Fruit fly (Drosophila melanogaster) whole organism, embryonic: ENCODE results near the gene SMC1.

Experiments
- Asciz ChIP-seq: fragments of 200-800 bp; sonication (Bioruptor generic); optimal IDR thresholded peaks from 2 replicates; lab custom pipeline; 2017; ENCODE audit warnings: missing biosample characterization, mild to moderate bottlenecking, missing genetic modification characterization, missing genetic modification reagents
- Atf6 ChIP-seq: fragments of 200-800 bp; sonication (Bioruptor generic); IDR thresholded peaks from 2 replicates; pipeline ENCODE4 v1.3.6; 2022; ENCODE audit warnings: missing biosample characterization, missing genetic modification characterization
- Bdp1 ChIP-seq: fragments of 200-800 bp; sonication (Bioruptor generic); optimal IDR thresholded peaks from 3 replicates; lab custom pipeline; 2016; ENCODE audit warnings: missing biosample characterization, missing genetic modification characterization
- CG10431 ChIP-seq: fragments of 200-800 bp; sonication (Bioruptor generic); optimal IDR thresholded peaks from 3 replicates; lab custom pipeline; 2018; ENCODE audit warnings: missing biosample characterization, mild to moderate bottlenecking, missing genetic modification characterization
- CG11723 ChIP-seq: fragments of 200-800 bp; sonication (Bioruptor generic); optimal IDR thresholded peaks from 2 replicates; lab custom pipeline; 2017; ENCODE audit warnings: missing biosample characterization, mild to moderate bottlenecking, missing genetic modification characterization
- CG12744 ChIP-seq: fragments of 200-800 bp; sonication (Bioruptor generic); optimal IDR thresholded peaks from 2 replicates; lab custom pipeline; 2016; ENCODE audit warnings: missing biosample characterization, missing genetic modification characterization
- CG15269 ChIP-seq: fragments of 200-800 bp; sonication (Bioruptor generic); optimal IDR thresholded peaks from 2 replicates; lab custom pipeline; 2018; ENCODE audit warnings: missing biosample characterization, mild to moderate bottlenecking, missing genetic modification characterization, moderate library complexity
- CG15514 ChIP-seq: fragments of 200-800 bp; sonication (Bioruptor generic); optimal IDR thresholded peaks from 3 replicates; lab custom pipeline; 2017; ENCODE audit warnings: missing biosample characterization, missing genetic modification characterization, mild to moderate bottlenecking, moderate library complexity, missing genetic modification reagents
- CG16779 ChIP-seq: fragments of 200-800 bp; sonication (Bioruptor generic); IDR thresholded peaks from 2 replicates; pipeline ENCODE4 v1.3.6; 2022; ENCODE audit warnings: missing biosample characterization, missing genetic modification characterization
- CG17829 ChIP-seq: fragments of 200-800 bp; optimal IDR thresholded peaks from 2 replicates; lab custom pipeline; 2019; ENCODE audit warnings: missing biosample characterization, mild to moderate bottlenecking, missing genetic modification characterization, moderate library complexity
- CG18011 ChIP-seq: fragments of 200-800 bp; sonication (Bioruptor generic); optimal IDR thresholded peaks from 2 replicates; lab custom pipeline; 2017; ENCODE audit warnings: missing biosample characterization, missing genetic modification characterization, mild to moderate bottlenecking, moderate library complexity, missing genotype
- CG18476 ChIP-seq: fragments of 200-800 bp; sonication (Bioruptor generic); optimal IDR thresholded peaks from 2 replicates; lab custom pipeline; 2016; ENCODE audit warnings: missing biosample characterization, mild to moderate bottlenecking, missing genetic modification characterization
- CG2678 ChIP-seq: fragments of 200-800 bp; sonication (Bioruptor generic); optimal IDR thresholded peaks from 3 replicates; lab custom pipeline; 2019; ENCODE audit warnings: missing biosample characterization, mild to moderate bottlenecking, missing genetic modification characterization, moderate library complexity
- CG2712 ChIP-seq: fragments of 200-800 bp; optimal IDR thresholded peaks from 3 replicates; lab custom pipeline; 2019; ENCODE audit warnings: missing biosample characterization, mild to moderate bottlenecking, missing genetic modification characterization, moderate library complexity
- CG3407 ChIP-seq: fragments of 200-800 bp; sonication (Bioruptor generic); optimal IDR thresholded peaks from 2 replicates; lab custom pipeline; 2018; ENCODE audit warnings: missing biosample characterization, mild to moderate bottlenecking, missing genetic modification characterization
- CG34422 ChIP-seq: fragments of 200-800 bp; sonication (Bioruptor generic); IDR thresholded peaks from 3 replicates; pipeline ENCODE4 v1.3.6; 2022; ENCODE audit warnings: missing biosample characterization, missing genetic modification characterization
- CG4617 ChIP-seq: fragments of 200-800 bp; sonication (Bioruptor generic); optimal IDR thresholded peaks from 3 replicates; lab custom pipeline; 2016; ENCODE audit warnings: missing biosample characterization, missing genetic modification characterization, borderline replicate concordance
- CG4854 ChIP-seq: fragments of 200-800 bp; sonication (Bioruptor generic); optimal IDR thresholded peaks from 2 replicates; lab custom pipeline; 2016; ENCODE audit warnings: missing biosample characterization, missing genetic modification characterization, inconsistent platforms
- CrebB ChIP-seq: fragments of 200-800 bp; sonication (Bioruptor generic); optimal IDR thresholded peaks from 3 replicates; lab custom pipeline; 2018; ENCODE audit warnings: missing biosample characterization, mild to moderate bottlenecking, missing genetic modification characterization
- D ChIP-seq, 2 experiments: fragments of 200-800 bp in 1 of 2; fragments of >200 bp in 1 of 2; sonication (Bioruptor generic) in 1 of 2; optimal IDR thresholded peaks; 2 replicates in 1 of 2; 3 replicates in 1 of 2; lab custom pipeline; 2017; ENCODE audit warnings: mild to moderate bottlenecking in 1 of 2, missing biosample characterization in 1 of 2, missing genetic modification characterization in 1 of 2, missing genetic modification reagents in 1 of 2
- D19B ChIP-seq: fragments of 200-800 bp; sonication (Bioruptor generic); optimal IDR thresholded peaks from 2 replicates; lab custom pipeline; 2017; ENCODE audit warnings: missing biosample characterization, mild to moderate bottlenecking, missing genetic modification characterization
- Eip74EF ChIP-seq, 2 experiments: fragments of 200-800 bp in 1 of 2; fragments of >200 bp in 1 of 2; sonication (Bioruptor generic) in 1 of 2; optimal IDR thresholded peaks; 2 replicates each; lab custom pipeline; 2017 to 2019; ENCODE audit warnings: missing biosample characterization in 2 of 2, missing genetic modification characterization in 2 of 2, mild to moderate bottlenecking in 1 of 2, moderate library complexity in 1 of 2
- Gug ChIP-seq: fragments of 200-800 bp; sonication (Bioruptor generic); IDR thresholded peaks from 4 replicates; pipeline ENCODE4 v1.3.6; 2022; ENCODE audit warnings: missing biosample characterization, missing genetic modification characterization
- H2.0 ChIP-seq: fragments of 200-800 bp; sonication (Bioruptor generic); IDR thresholded peaks from 2 replicates; pipeline ENCODE4 v1.3.6; 2022; ENCODE audit warnings: missing biosample characterization, missing genetic modification characterization
- HLH54F ChIP-seq: fragments of 200-800 bp; sonication (Bioruptor generic); optimal IDR thresholded peaks from 3 replicates; lab custom pipeline; 2016; ENCODE audit warnings: missing biosample characterization, missing genetic modification characterization
- HmgZ ChIP-seq: fragments of 200-800 bp; sonication (Bioruptor generic); optimal IDR thresholded peaks from 2 replicates; lab custom pipeline; 2018; ENCODE audit warnings: missing biosample characterization, mild to moderate bottlenecking, missing genetic modification characterization
- Hmr ChIP-seq: fragments of 200-800 bp; sonication (Bioruptor generic); optimal IDR thresholded peaks from 3 replicates; lab custom pipeline; 2017; ENCODE audit warnings: mild to moderate bottlenecking, missing biosample characterization, missing genetic modification reagents, missing genetic modification characterization
- Hr3 ChIP-seq: fragments of 200-800 bp; sonication (Bioruptor generic); optimal IDR thresholded peaks from 3 replicates; lab custom pipeline; 2016; ENCODE audit warnings: missing biosample characterization, missing genetic modification characterization
- MESR4 ChIP-seq: fragments of 200-800 bp; sonication (Bioruptor generic); optimal IDR thresholded peaks from 2 replicates; lab custom pipeline; 2018; ENCODE audit warnings: missing biosample characterization, mild to moderate bottlenecking, missing genetic modification characterization, moderate library complexity
- Oli ChIP-seq: fragments of 200-800 bp; sonication (Bioruptor generic); optimal IDR thresholded peaks from 2 replicates; lab custom pipeline; 2018; ENCODE audit warnings: missing biosample characterization, mild to moderate bottlenecking, missing genetic modification characterization, moderate library complexity
- PHDP ChIP-seq: fragments of 200-800 bp; sonication (Bioruptor generic); optimal IDR thresholded peaks from 3 replicates; lab custom pipeline; 2018; ENCODE audit warnings: missing biosample characterization, mild to moderate bottlenecking, missing genetic modification characterization, moderate library complexity
- Rx ChIP-seq: fragments of 200-800 bp; sonication (Bioruptor generic); IDR thresholded peaks from 2 replicates; pipeline ENCODE4 v1.3.6; 2022; ENCODE audit warnings: missing biosample characterization, missing genetic modification characterization
- Side ChIP-seq: fragments of 200-800 bp; sonication (Bioruptor generic); optimal IDR thresholded peaks from 2 replicates; lab custom pipeline; 2016; ENCODE audit warnings: missing biosample characterization, missing genetic modification characterization
- Ssrp ChIP-seq: fragments of 200-800 bp; sonication (Bioruptor generic); optimal IDR thresholded peaks from 2 replicates; lab custom pipeline; 2018; ENCODE audit warnings: missing biosample characterization, mild to moderate bottlenecking, missing genetic modification characterization, moderate library complexity
- chif ChIP-seq, 2 experiments: fragments of 200-800 bp; sonication (Bioruptor generic); optimal IDR thresholded peaks; 3 replicates each; lab custom pipeline; 2016; ENCODE audit warnings: missing biosample characterization in 2 of 2, missing genetic modification characterization in 2 of 2
- cwo ChIP-seq: fragments of 200-800 bp; sonication (Bioruptor generic); optimal IDR thresholded peaks from 3 replicates; lab custom pipeline; 2017; ENCODE audit warnings: missing biosample characterization, missing genetic modification characterization, mild to moderate bottlenecking, moderate library complexity, missing genetic modification reagents
- emc ChIP-seq: fragments of 200-800 bp; sonication (Bioruptor generic); optimal IDR thresholded peaks from 2 replicates; lab custom pipeline; 2016; ENCODE audit warnings: missing biosample characterization, missing genetic modification characterization
- fd3F ChIP-seq: fragments of 200-800 bp; sonication (Bioruptor generic); optimal IDR thresholded peaks from 2 replicates; lab custom pipeline; 2018; ENCODE audit warnings: missing biosample characterization, mild to moderate bottlenecking, missing genetic modification characterization, moderate library complexity
- jing ChIP-seq: fragments of 200-800 bp; sonication (Bioruptor generic); optimal IDR thresholded peaks from 2 replicates; lab custom pipeline; 2018; ENCODE audit warnings: missing biosample characterization, mild to moderate bottlenecking, missing genetic modification characterization
- lilli ChIP-seq: fragments of 200-800 bp; sonication (Bioruptor generic); optimal IDR thresholded peaks from 3 replicates; lab custom pipeline; 2016; ENCODE audit warnings: missing biosample characterization, missing genetic modification characterization
- onecut ChIP-seq: fragments of 200-800 bp; sonication (Bioruptor generic); IDR thresholded peaks from 2 replicates; pipeline ENCODE4 v1.3.6; 2022; ENCODE audit warnings: missing biosample characterization, missing genetic modification characterization
- org-1 ChIP-seq: fragments of 200-800 bp; sonication (Bioruptor generic); optimal IDR thresholded peaks from 2 replicates; lab custom pipeline; 2017; ENCODE audit warnings: missing biosample characterization, missing genetic modification characterization
- pzg ChIP-seq: fragments of 200-800 bp; sonication (Bioruptor generic); optimal IDR thresholded peaks from 3 replicates; lab custom pipeline; 2018; ENCODE audit warnings: missing biosample characterization, mild to moderate bottlenecking, missing genetic modification characterization, moderate library complexity
- sens ChIP-seq: fragments of 200-800 bp; sonication (Bioruptor generic); peaks from one replicate; lab custom pipeline; 2016; ENCODE audit warnings: missing biosample characterization, missing genetic modification characterization
- slou ChIP-seq: fragments of 200-800 bp; sonication (Bioruptor generic); optimal IDR thresholded peaks from 3 replicates; lab custom pipeline; 2016; ENCODE audit warnings: missing biosample characterization, missing genetic modification characterization
- tio ChIP-seq: fragments of 200-800 bp; sonication (Bioruptor generic); optimal IDR thresholded peaks from 2 replicates; lab custom pipeline; 2017; ENCODE audit warnings: missing biosample characterization, missing genetic modification characterization, inconsistent platforms
- tx ChIP-seq: fragments of 200-800 bp; sonication (Bioruptor generic); optimal IDR thresholded peaks from 2 replicates; lab custom pipeline; 2016; ENCODE audit warnings: missing biosample characterization, missing genetic modification characterization
- wek ChIP-seq: fragments of 200-800 bp; sonication (Bioruptor generic); optimal IDR thresholded peaks from 3 replicates; lab custom pipeline; 2018; ENCODE audit warnings: missing biosample characterization, mild to moderate bottlenecking, missing genetic modification characterization, moderate library complexity
- zfh2 ChIP-seq: fragments of 200-800 bp; sonication (Bioruptor generic); optimal IDR thresholded peaks from 2 replicates; lab custom pipeline; 2016; ENCODE audit warnings: missing biosample characterization, missing genetic modification characterization

The SMC1 gene

dm6 chr3R:24106059-24106631 lies 48.1 kb downstream of the SMC1 start:
- TF ChIP-seq Gug, result no peak
- peak; percentile 45 for TF ChIP-seq wek (GFP tag; lab: Kevin White, UChicago)
- TF ChIP-seq CrebB (tag; lab: Kevin White, UChicago), result no peak
- no peak for TF ChIP-seq CG10431
- peak; percentile 46 for TF ChIP-seq CG2678 (tag; lab: Kevin White, UChicago)
- TF ChIP-seq slou (GFP tag; lab: Kevin White, UChicago), result no peak
- TF ChIP-seq Hmr (GFP tag; lab: Kevin White, UChicago), result peak; percentile 50
- TF ChIP-seq Eip74EF (GFP tag; optimal IDR thresholded peaks at IDR 0.05; lab: Kevin White, UChicago), result no peak
- TF ChIP-seq pzg (GFP tag; lab: Kevin White, UChicago), result peak; percentile 11
- TF ChIP-seq Ssrp (tag; lab: Kevin White, UChicago), result peak; percentile 17
- peak; percentile 60 for TF ChIP-seq CG4854 (GFP tag; lab: Kevin White, UChicago)
- TF ChIP-seq D19B (GFP tag; lab: Kevin White, UChicago), result peak; percentile 6
- no peak for TF ChIP-seq CG34422
- TF ChIP-seq CG4617 (GFP tag; lab: Kevin White, UChicago), result peak; percentile 11
- TF ChIP-seq CG15269 (tag; lab: Kevin White, UChicago), result peak; percentile 59
- TF ChIP-seq PHDP (tag; lab: Kevin White, UChicago), result peak; percentile 64
- TF ChIP-seq tio (GFP tag; lab: Kevin White, UChicago), result peak; percentile 7
- TF ChIP-seq Oli, result no peak
- TF ChIP-seq CG18476 (GFP tag; lab: Kevin White, UChicago), result peak; percentile 64
- TF ChIP-seq sens (GFP tag; lab: Kevin White, UChicago), result peak; percentile 91
- TF ChIP-seq org-1 (GFP tag; lab: Kevin White, UChicago), result peak; percentile 13
- TF ChIP-seq lilli (GFP tag; lab: Kevin White, UChicago), result peak; percentile 68
- no peak for TF ChIP-seq H2.0 (GFP tag; lab: Robert Waterston, UW)
- TF ChIP-seq MESR4 (GFP tag; lab: Kevin White, UChicago), result peak; percentile 36
- peak; percentile 25 for TF ChIP-seq Bdp1 (GFP tag; lab: Kevin White, UChicago)
- no peak for TF ChIP-seq fd3F (GFP tag; lab: Kevin White, UChicago)
- no peak for TF ChIP-seq jing (GFP tag; lab: Kevin White, UChicago)
- peak; percentile 16 for TF ChIP-seq HLH54F (GFP tag; lab: Kevin White, UChicago)
- peak; percentile 48 for TF ChIP-seq CG2712 (tag; lab: Kevin White, UChicago)
- TF ChIP-seq zfh2, result peak; percentile 24
- peak; percentile 64 for TF ChIP-seq CG18011 (GFP tag; lab: Kevin White, UChicago)
- TF ChIP-seq D (optimal IDR thresholded peaks at IDR 0.05; lab: Kevin White, UChicago), result no peak
- peak; percentile 30 for TF ChIP-seq D (GFP tag; optimal IDR thresholded peaks at IDR 0.05; lab: Kevin White, UChicago)
- TF ChIP-seq CG11723 (GFP tag; lab: Kevin White, UChicago), result peak; percentile 4
- TF ChIP-seq Hr3 (GFP tag; lab: Kevin White, UChicago), result peak; percentile 21
- TF ChIP-seq onecut (GFP tag; lab: Robert Waterston, UW), result peak; percentile 60
- no peak for TF ChIP-seq Rx (GFP tag; lab: Robert Waterston, UW)
- peak; percentile 57 for TF ChIP-seq CG15514 (GFP tag; lab: Kevin White, UChicago)
- peak; percentile 26 for TF ChIP-seq Side (GFP tag; lab: Kevin White, UChicago)
- peak; percentile 63 for TF ChIP-seq cwo
- TF ChIP-seq Atf6 (GFP tag; lab: Robert Waterston, UW), result no peak
- peak; percentile 11 for TF ChIP-seq tx (GFP tag; lab: Kevin White, UChicago)
- TF ChIP-seq CG16779 (GFP tag; lab: Robert Waterston, UW), result no peak
- TF ChIP-seq emc (GFP tag; lab: Kevin White, UChicago), result no peak
- TF ChIP-seq CG3407 (GFP tag; lab: Kevin White, UChicago), result no peak
- peak; percentile 28 for TF ChIP-seq CG17829
- TF ChIP-seq HmgZ, result peak; percentile 72
- TF ChIP-seq CG12744 (GFP tag; lab: Kevin White, UChicago), result peak; percentile 12
- TF ChIP-seq chif (GFP tag; optimal IDR thresholded peaks at IDR 0.05; lab: Kevin White, UChicago), result peak in 1 of 2 experiments; percentile 9
- peak; percentile 22 for TF ChIP-seq Asciz (GFP tag; lab: Kevin White, UChicago)
